Worm (Caenorhabditis elegans) whole organism, mixed stage, embryonic: ENCODE data around the gene fum-1.

Experiments used
- M03D4.4 ChIP-seq: sonication (generic microtip); optimal IDR thresholded peaks from 2 replicates; lab custom pipeline; 2017; ENCODE audit warnings: mild to moderate bottlenecking, missing genetic modification characterization, missing compliant biosample characterization
- bed-3 ChIP-seq: fragments of 200-800 bp; sonication (Bioruptor generic); optimal IDR thresholded peaks from 3 replicates; lab custom pipeline; 2018; ENCODE audit warnings: mild to moderate bottlenecking, missing genetic modification characterization, moderate library complexity, missing compliant biosample characterization
- blmp-1 ChIP-seq: fragments of 150-350 bp; optimal IDR thresholded peaks from 2 replicates; lab custom pipeline; 2014; ENCODE audit warnings: missing biosample characterization, missing genetic modification characterization
- ceh-39 ChIP-seq: fragments of 150-350 bp; optimal IDR thresholded peaks from 2 replicates; lab custom pipeline; 2014; ENCODE audit warnings: missing biosample characterization, missing genetic modification characterization
- ceh-43 ChIP-seq: fragments of 200-800 bp; sonication (Bioruptor generic); optimal IDR thresholded peaks from 2 replicates; lab custom pipeline; 2018; ENCODE audit warnings: mild to moderate bottlenecking, missing genetic modification characterization, moderate library complexity, missing compliant biosample characterization
- ceh-83 ChIP-seq: fragments of 200-800 bp; sonication (Bioruptor generic); optimal IDR thresholded peaks from 2 replicates; lab custom pipeline; 2018; ENCODE audit warnings: mild to moderate bottlenecking, missing genetic modification characterization, missing compliant biosample characterization
- ces-1 ChIP-seq: fragments of 150-350 bp; optimal IDR thresholded peaks from 2 replicates; lab custom pipeline; 2014; ENCODE audit warnings: missing biosample characterization, missing genetic modification reagents, missing genetic modification characterization
- cnd-1 ChIP-seq: fragments of 200-800 bp; sonication (Bioruptor generic); optimal IDR thresholded peaks from 2 replicates; lab custom pipeline; 2018; ENCODE audit warnings: mild to moderate bottlenecking, missing genetic modification characterization, missing compliant biosample characterization
- drap-1 ChIP-seq: fragments of 200-800 bp; sonication (Bioruptor generic); optimal IDR thresholded peaks from 3 replicates; lab custom pipeline; 2018; ENCODE audit warnings: mild to moderate bottlenecking, missing genetic modification characterization, missing compliant biosample characterization
- elt-1 ChIP-seq: sonication (generic microtip); optimal IDR thresholded peaks from 2 replicates; lab custom pipeline; 2017; ENCODE audit warnings: missing genetic modification characterization, mild to moderate bottlenecking, missing compliant biosample characterization, antibody characterized with exemption, moderate library complexity, borderline replicate concordance; ENCODE audit not compliant: insufficient read depth
- elt-3 ChIP-seq: fragments of 150-350 bp; optimal IDR thresholded peaks from 2 replicates; lab custom pipeline; 2014; ENCODE audit warnings: missing biosample characterization, missing genetic modification characterization
- flh-1 ChIP-seq: fragments of 200-800 bp; sonication (Bioruptor generic); optimal IDR thresholded peaks from 2 replicates; lab custom pipeline; 2018; ENCODE audit warnings: mild to moderate bottlenecking, missing genetic modification characterization, moderate library complexity, missing compliant biosample characterization
- ham-2 ChIP-seq: fragments of 200-800 bp; sonication (Bioruptor generic); optimal IDR thresholded peaks from 2 replicates; lab custom pipeline; 2018; ENCODE audit warnings: mild to moderate bottlenecking, missing genetic modification characterization, missing compliant biosample characterization
- hlh-1 ChIP-seq: fragments of 150-350 bp; optimal IDR thresholded peaks from 2 replicates; lab custom pipeline; 2014; ENCODE audit warnings: missing biosample characterization, missing genetic modification reagents, missing genetic modification characterization
- lin-13 ChIP-seq: fragments of 150-350 bp; optimal IDR thresholded peaks from 2 replicates; lab custom pipeline; 2014; ENCODE audit warnings: missing biosample characterization, missing genetic modification characterization
- lin-32 ChIP-seq: fragments of 200-800 bp; sonication (Bioruptor generic); optimal IDR thresholded peaks from 2 replicates; lab custom pipeline; 2018; ENCODE audit warnings: mild to moderate bottlenecking, missing genetic modification characterization, missing compliant biosample characterization
- lsy-2 ChIP-seq: fragments of 150-350 bp; optimal IDR thresholded peaks from 2 replicates; lab custom pipeline; 2014; ENCODE audit warnings: missing biosample characterization, missing genetic modification characterization
- mab-5 ChIP-seq: fragments of 150-350 bp; optimal IDR thresholded peaks from 2 replicates; lab custom pipeline; 2014; ENCODE audit warnings: missing biosample characterization, missing genetic modification characterization
- mep-1 ChIP-seq: fragments of 150-350 bp; optimal IDR thresholded peaks from 2 replicates; lab custom pipeline; 2017; ENCODE audit warnings: missing biosample characterization, missing genetic modification reagents, missing genetic modification characterization, inconsistent platforms
- mls-2 ChIP-seq: sonication (generic microtip); optimal IDR thresholded peaks from 2 replicates; lab custom pipeline; 2016; ENCODE audit warnings: mild to moderate bottlenecking, missing genetic modification characterization, moderate library complexity, missing compliant biosample characterization
- nhr-12 ChIP-seq: fragments of 150-350 bp; optimal IDR thresholded peaks from 2 replicates; lab custom pipeline; 2014; ENCODE audit warnings: missing biosample characterization, missing genetic modification characterization
- nhr-2 ChIP-seq: fragments of 150-350 bp; optimal IDR thresholded peaks from 2 replicates; lab custom pipeline; 2014; ENCODE audit warnings: missing biosample characterization, missing genetic modification characterization
- nhr-237 ChIP-seq: fragments of 150-350 bp; optimal IDR thresholded peaks from 2 replicates; lab custom pipeline; 2014; ENCODE audit warnings: missing biosample characterization, missing genetic modification characterization
- nhr-28 ChIP-seq: fragments of 150-350 bp; optimal IDR thresholded peaks from 2 replicates; lab custom pipeline; 2014; ENCODE audit warnings: missing biosample characterization, missing genetic modification characterization
- nhr-76 ChIP-seq: sonication (generic microtip); optimal IDR thresholded peaks from 2 replicates; lab custom pipeline; 2017; ENCODE audit warnings: missing biosample characterization, missing genetic modification characterization
- pha-4 ChIP-seq: fragments of 150-350 bp; optimal IDR thresholded peaks from 2 replicates; lab custom pipeline; 2018; ENCODE audit warnings: missing biosample characterization, missing genetic modification reagents, missing genetic modification characterization
- sem-2 ChIP-seq: fragments of 200-800 bp; sonication (Bioruptor generic); optimal IDR thresholded peaks from 2 replicates; lab custom pipeline; 2018; ENCODE audit warnings: mild to moderate bottlenecking, missing genetic modification characterization, missing compliant biosample characterization
- snpc-4 ChIP-seq: fragments of 150-350 bp; optimal IDR thresholded peaks from 2 replicates; lab custom pipeline; 2014; ENCODE audit warnings: missing biosample characterization, missing genetic modification characterization
- sptf-1 ChIP-seq: sonication (generic microtip); optimal IDR thresholded peaks from 2 replicates; lab custom pipeline; 2017; ENCODE audit warnings: mild to moderate bottlenecking, missing genetic modification characterization, moderate library complexity, missing compliant biosample characterization
- tbx-8 ChIP-seq: fragments of 200-800 bp; sonication (Bioruptor generic); optimal IDR thresholded peaks from 2 replicates; lab custom pipeline; 2018; ENCODE audit warnings: mild to moderate bottlenecking, missing genetic modification characterization, moderate library complexity, missing compliant biosample characterization
- unc-120 ChIP-seq: sonication (generic microtip); optimal IDR thresholded peaks from 2 replicates; lab custom pipeline; 2017; ENCODE audit warnings: missing genetic modification characterization, missing compliant biosample characterization; ENCODE audit not compliant: poor library complexity, severe bottlenecking
- unc-39 ChIP-seq: fragments of 150-350 bp; optimal IDR thresholded peaks from 2 replicates; lab custom pipeline; 2014; ENCODE audit warnings: missing biosample characterization, missing genetic modification characterization
- unc-62 ChIP-seq: fragments of 150-350 bp; optimal IDR thresholded peaks from 2 replicates; lab custom pipeline; 2014; ENCODE audit warnings: missing biosample characterization, missing genetic modification reagents, missing genetic modification characterization
- zip-8 ChIP-seq: fragments of 150-350 bp; optimal IDR thresholded peaks from 2 replicates; lab custom pipeline; 2014; ENCODE audit warnings: missing biosample characterization, missing genetic modification characterization
- ztf-11 ChIP-seq: fragments of 150-350 bp; optimal IDR thresholded peaks from 2 replicates; lab custom pipeline; 2014; ENCODE audit warnings: missing biosample characterization, missing genetic modification characterization

Gene fum-1

DNA sequence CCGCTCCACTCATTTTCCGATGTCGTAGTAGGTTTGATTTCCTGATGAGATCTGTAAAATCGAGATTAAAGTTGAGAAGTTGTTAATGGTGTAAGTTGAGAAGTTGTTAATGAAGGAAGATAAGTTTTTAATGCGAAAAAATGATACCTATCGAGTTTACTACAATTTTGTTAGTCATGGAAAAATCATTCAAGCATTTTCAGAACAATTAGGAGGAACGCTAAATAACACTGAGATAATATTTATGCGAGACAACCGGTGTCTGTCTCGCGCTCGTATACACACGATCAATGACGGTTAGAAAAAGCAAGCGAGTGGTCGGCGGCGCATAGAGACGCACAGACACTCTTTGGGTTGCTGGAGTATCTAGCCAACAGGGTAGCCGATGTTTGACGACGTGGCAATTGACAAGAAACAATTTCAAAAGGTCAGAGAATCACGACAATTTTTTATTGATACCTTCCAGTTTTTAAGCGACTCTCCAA lies 32.4 kb downstream of the fum-1 start, which contains the start of gene cgh-1:
Gene cgh-1 (minus strand): TSS at position 51 of the 485 bp plus-strand sequence.
- TF ChIP-seq tbx-8 (GFP tag; lab: Kevin White, UChicago) (no peak), ceh-83 (GFP tag; lab: Kevin White, UChicago) (no peak), lsy-2 (tag; lab: Kevin White, UChicago) (no peak), lin-32 (GFP tag; lab: Kevin White, UChicago) (no peak)

DNA sequence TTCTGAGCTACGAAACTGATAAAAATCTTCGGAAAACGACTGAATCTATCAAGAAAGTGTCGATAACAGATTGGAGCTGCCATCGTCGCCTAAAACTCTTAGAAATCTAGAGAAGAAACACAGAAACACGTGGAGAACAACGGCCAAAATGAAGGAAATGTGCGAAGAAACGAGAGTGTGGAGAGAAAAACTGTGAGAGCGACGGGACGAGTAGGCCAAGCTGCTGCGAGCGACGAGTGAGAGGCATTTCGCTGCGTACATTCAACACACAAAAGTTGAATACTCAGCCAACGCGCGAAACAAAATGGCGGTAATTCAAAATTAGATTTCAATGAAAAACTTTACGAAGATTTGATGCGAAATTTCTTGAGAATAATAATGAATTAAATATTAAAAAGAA lies 32.9 kb downstream of the fum-1 start:
- TF ChIP-seq nhr-2 (tag; lab: Kevin White, UChicago) (no peak), nhr-28 (tag; lab: Kevin White, UChicago) (no peak), M03D4.4 (tag; lab: Kevin White, UChicago) (peak; percentile 3), tbx-8 (GFP tag; lab: Kevin White, UChicago) (no peak), mab-5 (tag; lab: Kevin White, UChicago) (no peak), blmp-1 (tag; lab: Kevin White, UChicago) (no peak), sptf-1 (peak; percentile 60), ztf-11 (tag; lab: Kevin White, UChicago) (peak; percentile 41), lsy-2 (tag; lab: Kevin White, UChicago) (peak; percentile 83), bed-3 (no peak), cnd-1 (tag; lab: Kevin White, UChicago) (peak; percentile 19), nhr-12 (tag; lab: Kevin White, UChicago) (no peak), mls-2 (tag; lab: Kevin White, UChicago) (no peak), zip-8 (no peak), ceh-39 (tag; lab: Kevin White, UChicago) (peak; percentile 28), ceh-43 (GFP tag; lab: Kevin White, UChicago) (peak; percentile 49), flh-1 (GFP tag; lab: Kevin White, UChicago) (no peak), drap-1 (GFP tag; lab: Kevin White, UChicago) (peak; percentile 57), pha-4 (tag; lab: Kevin White, UChicago) (peak; percentile 78), ceh-83 (GFP tag; lab: Kevin White, UChicago) (no peak), nhr-76 (tag; lab: Kevin White, UChicago) (no peak), unc-39 (no peak), unc-120 (tag; lab: Kevin White, UChicago) (peak; percentile 23), unc-62 (GFP tag; lab: Kevin White, UChicago) (peak; percentile 46), snpc-4 (no peak), elt-1 (no peak), lin-32 (GFP tag; lab: Kevin White, UChicago) (no peak), ces-1 (peak; percentile 85), sem-2 (GFP tag; lab: Kevin White, UChicago) (no peak), nhr-237 (tag; lab: Kevin White, UChicago) (peak; percentile 78), elt-3 (tag; lab: Kevin White, UChicago) (peak; percentile 24), mep-1 (peak; percentile 97), hlh-1 (peak; percentile 57), ham-2 (peak; percentile 65), lin-13 (peak; percentile 92)

ce11 chrIII:7499421-7499902 lies 34.1 kb downstream of the fum-1 start, which contains the start of the genes C07H6.9 and sap-140:
TSS of gene C07H6.9 (minus strand) at chrIII:7499471.
TSS of gene sap-140 (plus strand) at chrIII:7499738.
- peak; percentile 88 for TF ChIP-seq lin-13
- peak; percentile 79 for TF ChIP-seq mep-1
- no peak for TF ChIP-seq mab-5 (tag; lab: Kevin White, UChicago)
- no peak for TF ChIP-seq nhr-2 (tag; lab: Kevin White, UChicago)
- no peak for TF ChIP-seq ham-2
- TF ChIP-seq nhr-237 (tag; lab: Kevin White, UChicago): peak; percentile 25
- no peak for TF ChIP-seq ceh-83 (GFP tag; lab: Kevin White, UChicago)
- no peak for TF ChIP-seq unc-62 (GFP tag; lab: Kevin White, UChicago)
- peak; percentile 20 for TF ChIP-seq ceh-43 (GFP tag; lab: Kevin White, UChicago)
- peak; percentile 64 for TF ChIP-seq pha-4 (tag; lab: Kevin White, UChicago)
- peak; percentile 70 for TF ChIP-seq lsy-2 (tag; lab: Kevin White, UChicago)
- TF ChIP-seq nhr-28 (tag; lab: Kevin White, UChicago): no peak
- no peak for TF ChIP-seq drap-1 (GFP tag; lab: Kevin White, UChicago)
- TF ChIP-seq bed-3: no peak
- no peak for TF ChIP-seq elt-3 (tag; lab: Kevin White, UChicago)
- peak; percentile 68 for TF ChIP-seq ces-1
- TF ChIP-seq, all 35 proteins: peak for 7
